Fruit fly (Drosophila melanogaster) whole organism, embryonic: Measurements from ENCODE around the gene CG14340.
A peak's percentile ranks its signal among the peaks of the same experiment; 100 is the strongest.

Experiments used
- B-H2 ChIP-seq: fragments of 200-800 bp; sonication (Bioruptor generic); optimal IDR thresholded peaks from 2 replicates; lab custom pipeline; 2018; ENCODE audit warnings: missing biosample characterization, mild to moderate bottlenecking, missing genetic modification characterization
- CG10321 ChIP-seq: fragments of 200-800 bp; sonication (Bioruptor generic); IDR thresholded peaks from 2 replicates; pipeline ENCODE4 v1.3.6; 2022; ENCODE audit warnings: missing biosample characterization, missing genetic modification characterization
- CG10654 ChIP-seq: fragments of 200-800 bp; sonication (Bioruptor generic); optimal IDR thresholded peaks from 2 replicates; lab custom pipeline; 2016; ENCODE audit warnings: missing biosample characterization, missing genetic modification characterization
- CG11456 ChIP-seq: fragments of 200-800 bp; sonication (Bioruptor generic); IDR thresholded peaks from 3 replicates; pipeline ENCODE4 v1.3.6; 2022; ENCODE audit warnings: missing biosample characterization, missing genetic modification characterization
- CG12104 ChIP-seq: fragments of 200-800 bp; sonication (Bioruptor generic); optimal IDR thresholded peaks from 3 replicates; lab custom pipeline; 2016; ENCODE audit warnings: missing biosample characterization, missing genetic modification characterization
- CG13123 ChIP-seq: fragments of 200-800 bp; sonication (Bioruptor generic); optimal IDR thresholded peaks from 2 replicates; lab custom pipeline; 2016; ENCODE audit warnings: missing biosample characterization, missing genetic modification characterization
- CG13287 ChIP-seq: fragments of 200-800 bp; sonication (Bioruptor generic); IDR thresholded peaks from 2 replicates; pipeline ENCODE4 v1.3.6; 2022; ENCODE audit warnings: missing biosample characterization, missing genetic modification characterization; ENCODE audit not compliant: partially characterized antibody
- CG13775 ChIP-seq: fragments of 200-800 bp; sonication (Bioruptor generic); optimal IDR thresholded peaks from 3 replicates; lab custom pipeline; 2017; ENCODE audit warnings: missing biosample characterization, mild to moderate bottlenecking, missing genetic modification characterization
- CG1529 ChIP-seq: fragments of 200-800 bp; sonication (Bioruptor generic); optimal IDR thresholded peaks from 3 replicates; lab custom pipeline; 2018; ENCODE audit warnings: missing biosample characterization, missing genetic modification characterization
- CG17328 ChIP-seq: fragments of 200-800 bp; sonication (Bioruptor generic); IDR thresholded peaks from 2 replicates; pipeline ENCODE4 v1.3.6; 2022; ENCODE audit warnings: missing biosample characterization, missing genetic modification characterization
- CG17361 ChIP-seq: fragments of 200-800 bp; sonication (Bioruptor generic); IDR thresholded peaks from 3 replicates; pipeline ENCODE4 v1.3.6; 2022; ENCODE audit warnings: missing biosample characterization, missing genetic modification characterization
- CG17912 ChIP-seq: fragments of 200-800 bp; sonication (Bioruptor generic); optimal IDR thresholded peaks from 2 replicates; lab custom pipeline; 2018; ENCODE audit warnings: missing biosample characterization, mild to moderate bottlenecking, missing genetic modification characterization
- CG1832 ChIP-seq: fragments of 200-800 bp; sonication (Bioruptor generic); optimal IDR thresholded peaks from 2 replicates; lab custom pipeline; 2017; ENCODE audit warnings: missing biosample characterization, mild to moderate bottlenecking, missing genetic modification characterization, inconsistent platforms
- CG2129 ChIP-seq: fragments of 200-800 bp; sonication (Bioruptor generic); IDR thresholded peaks from 2 replicates; pipeline ENCODE4 v1.3.6; 2022; ENCODE audit warnings: missing biosample characterization, missing genetic modification characterization; ENCODE audit not compliant: partially characterized antibody
- CG30431 ChIP-seq: fragments of 200-800 bp; sonication (Bioruptor generic); optimal IDR thresholded peaks from 2 replicates; lab custom pipeline; 2017; ENCODE audit warnings: missing biosample characterization, missing genetic modification characterization
- CG31224 ChIP-seq: fragments of 200-800 bp; sonication (Bioruptor generic); IDR thresholded peaks from 2 replicates; pipeline ENCODE4 v1.3.6; 2022; ENCODE audit warnings: missing biosample characterization, missing genetic modification characterization
- CG32772 ChIP-seq: fragments of 200-800 bp; sonication (Bioruptor generic); IDR thresholded peaks from 2 replicates; pipeline ENCODE4 v1.3.6; 2022; ENCODE audit warnings: missing biosample characterization, missing genetic modification characterization
- CG4707 ChIP-seq: fragments of 200-800 bp; sonication (Bioruptor generic); optimal IDR thresholded peaks from 2 replicates; lab custom pipeline; 2018; ENCODE audit warnings: missing biosample characterization, mild to moderate bottlenecking, missing genetic modification characterization, moderate library complexity
- CG5953 ChIP-seq: fragments of 200-800 bp; sonication (Bioruptor generic); IDR thresholded peaks from 2 replicates; pipeline ENCODE4 v1.3.6; 2022; ENCODE audit warnings: missing biosample characterization, missing genetic modification characterization
- CG6765 ChIP-seq: fragments of 200-800 bp; sonication (Bioruptor generic); optimal IDR thresholded peaks from 3 replicates; lab custom pipeline; 2017; ENCODE audit warnings: missing biosample characterization, mild to moderate bottlenecking, missing genetic modification characterization
- CG7987 ChIP-seq: fragments of 200-800 bp; sonication (Bioruptor generic); optimal IDR thresholded peaks from 2 replicates; lab custom pipeline; 2018; ENCODE audit warnings: missing biosample characterization, mild to moderate bottlenecking, missing genetic modification characterization, moderate library complexity
- CG8924 ChIP-seq: fragments of 200-800 bp; optimal IDR thresholded peaks from 3 replicates; lab custom pipeline; 2019; ENCODE audit warnings: missing biosample characterization, mild to moderate bottlenecking, missing genetic modification characterization, moderate library complexity
- CG9817 ChIP-seq: fragments of 200-800 bp; sonication (Bioruptor generic); optimal IDR thresholded peaks from 2 replicates; lab custom pipeline; 2018; ENCODE audit warnings: missing biosample characterization, mild to moderate bottlenecking, missing genetic modification characterization, moderate library complexity
- D19B ChIP-seq: fragments of 200-800 bp; sonication (Bioruptor generic); optimal IDR thresholded peaks from 2 replicates; lab custom pipeline; 2017; ENCODE audit warnings: missing biosample characterization, mild to moderate bottlenecking, missing genetic modification characterization
- Dll ChIP-seq: fragments of 200-800 bp; sonication (Bioruptor generic); IDR thresholded peaks from 4 replicates; pipeline ENCODE4 v1.3.6; 2022; ENCODE audit warnings: missing biosample characterization, missing genetic modification characterization; ENCODE audit not compliant: partially characterized antibody
- Drgx ChIP-seq: fragments of 200-800 bp; sonication (Bioruptor generic); IDR thresholded peaks from 2 replicates; pipeline ENCODE4 v1.3.6; 2022; ENCODE audit warnings: missing biosample characterization, missing genetic modification characterization
- Ets65A ChIP-seq: fragments of 200-800 bp; sonication (Bioruptor generic); peaks from one replicate; lab custom pipeline; 2016; ENCODE audit warnings: missing biosample characterization, missing genetic modification characterization
- Fer2 ChIP-seq: fragments of 200-800 bp; sonication (Bioruptor generic); optimal IDR thresholded peaks from 2 replicates; lab custom pipeline; 2018; ENCODE audit warnings: missing biosample characterization, mild to moderate bottlenecking, missing genetic modification characterization, moderate library complexity
- HmgZ ChIP-seq: fragments of 200-800 bp; sonication (Bioruptor generic); optimal IDR thresholded peaks from 2 replicates; lab custom pipeline; 2018; ENCODE audit warnings: missing biosample characterization, mild to moderate bottlenecking, missing genetic modification characterization
- Max ChIP-seq: fragments of 200-800 bp; sonication (Bioruptor generic); optimal IDR thresholded peaks from 2 replicates; lab custom pipeline; 2016; ENCODE audit warnings: missing biosample characterization, mild to moderate bottlenecking, missing genetic modification characterization
- Mes4 ChIP-seq: fragments of 200-800 bp; sonication (Bioruptor generic); optimal IDR thresholded peaks from 2 replicates; lab custom pipeline; 2016; ENCODE audit warnings: missing biosample characterization, missing genetic modification characterization
- Xbp1 ChIP-seq: fragments of 200-800 bp; sonication (Bioruptor generic); optimal IDR thresholded peaks from 3 replicates; lab custom pipeline; 2016; ENCODE audit warnings: missing biosample characterization, mild to moderate bottlenecking, missing genetic modification characterization
- amos ChIP-seq: fragments of 200-800 bp; sonication (Bioruptor generic); IDR thresholded peaks from 2 replicates; pipeline ENCODE4 v1.3.6; 2022; ENCODE audit warnings: missing biosample characterization, missing genetic modification characterization; ENCODE audit not compliant: partially characterized antibody
- bab2 ChIP-seq: fragments of 200-800 bp; sonication (Bioruptor generic); optimal IDR thresholded peaks from 2 replicates; lab custom pipeline; 2016; ENCODE audit warnings: missing biosample characterization, missing genetic modification characterization
- caup ChIP-seq: fragments of 200-800 bp; sonication (Bioruptor generic); optimal IDR thresholded peaks from 3 replicates; lab custom pipeline; 2017; ENCODE audit warnings: missing biosample characterization, mild to moderate bottlenecking, missing genetic modification characterization, moderate library complexity; ENCODE audit not compliant: severe bottlenecking
- cwo ChIP-seq: fragments of 200-800 bp; sonication (Bioruptor generic); optimal IDR thresholded peaks from 3 replicates; lab custom pipeline; 2017; ENCODE audit warnings: missing biosample characterization, missing genetic modification characterization, mild to moderate bottlenecking, moderate library complexity, missing genetic modification reagents
- dmrt11E ChIP-seq: fragments of 200-800 bp; sonication (Bioruptor generic); optimal IDR thresholded peaks from 3 replicates; lab custom pipeline; 2018; ENCODE audit warnings: missing biosample characterization, mild to moderate bottlenecking, missing genetic modification characterization, moderate library complexity
- gsb ChIP-seq: fragments of 200-800 bp; sonication (Bioruptor generic); IDR thresholded peaks from 2 replicates; pipeline ENCODE4 v1.3.6; 2022; ENCODE audit warnings: missing biosample characterization, missing genetic modification characterization
- insv ChIP-seq, 2 experiments: fragments of 200-800 bp; sonication (Bioruptor generic); optimal IDR thresholded peaks; 3 replicates each; lab custom pipeline; 2016 to 2018; ENCODE audit warnings: missing biosample characterization in 2 of 2, missing genetic modification characterization in 2 of 2
- lola ChIP-seq, 3 experiments: fragments of >200 bp in 2 of 3; fragments of 200-800 bp in 1 of 3; sonication (Bioruptor generic) in 1 of 3; optimal IDR thresholded peaks; 2 replicates each; lab custom pipeline; 2017 to 2019; ENCODE audit warnings: missing biosample characterization in 3 of 3, missing genetic modification characterization in 3 of 3, mild to moderate bottlenecking in 1 of 3, moderate library complexity in 1 of 3
- mld ChIP-seq: fragments of 200-800 bp; sonication (Bioruptor generic); IDR thresholded peaks from 3 replicates; pipeline ENCODE4 v1.3.6; 2022; ENCODE audit warnings: missing biosample characterization, missing genetic modification characterization; ENCODE audit not compliant: partially characterized antibody
- nmo ChIP-seq: fragments of 200-800 bp; sonication (Bioruptor generic); optimal IDR thresholded peaks from 2 replicates; lab custom pipeline; 2018; ENCODE audit warnings: missing biosample characterization, mild to moderate bottlenecking, missing genetic modification characterization, moderate library complexity
- onecut ChIP-seq: fragments of 200-800 bp; sonication (Bioruptor generic); IDR thresholded peaks from 2 replicates; pipeline ENCODE4 v1.3.6; 2022; ENCODE audit warnings: missing biosample characterization, missing genetic modification characterization
- peb ChIP-seq: fragments of 200-800 bp; sonication (Bioruptor generic); IDR thresholded peaks from 2 replicates; pipeline ENCODE4 v1.3.6; 2022; ENCODE audit warnings: missing biosample characterization, missing genetic modification characterization
- pho ChIP-seq: fragments of 200-800 bp; sonication (Bioruptor generic); optimal IDR thresholded peaks from 2 replicates; lab custom pipeline; 2016; ENCODE audit warnings: missing biosample characterization, missing genetic modification characterization
- pzg ChIP-seq: fragments of 200-800 bp; sonication (Bioruptor generic); optimal IDR thresholded peaks from 3 replicates; lab custom pipeline; 2018; ENCODE audit warnings: missing biosample characterization, mild to moderate bottlenecking, missing genetic modification characterization, moderate library complexity
- sd ChIP-seq: fragments of 200-800 bp; sonication (Bioruptor generic); optimal IDR thresholded peaks from 3 replicates; lab custom pipeline; 2018; ENCODE audit warnings: missing biosample characterization, mild to moderate bottlenecking, missing genetic modification characterization, moderate library complexity
- tap ChIP-seq: fragments of 200-800 bp; optimal IDR thresholded peaks from 3 replicates; lab custom pipeline; 2019; ENCODE audit warnings: missing biosample characterization, mild to moderate bottlenecking, missing genetic modification characterization, moderate library complexity
- tin ChIP-seq: fragments of 200-800 bp; sonication (Bioruptor generic); optimal IDR thresholded peaks from 3 replicates; lab custom pipeline; 2016; ENCODE audit warnings: missing biosample characterization, missing genetic modification characterization
- unc-4 ChIP-seq: fragments of 200-800 bp; sonication (Bioruptor generic); IDR thresholded peaks from 2 replicates; pipeline ENCODE4 v1.3.6; 2022; ENCODE audit warnings: missing biosample characterization, missing genetic modification characterization; ENCODE audit not compliant: partially characterized antibody
- yki ChIP-seq: fragments of >200 bp; optimal IDR thresholded peaks from 3 replicates; lab custom pipeline; 2018

Gene CG14340

dm6 chr2L:1075753-1076152 is 37.0 kb upstream of the CG14340 start (continued):
- TF ChIP-seq CG17912 (peak; percentile 33), CG31224 (peak; percentile 70), CG4707 (GFP tag; lab: Kevin White, UChicago) (peak; percentile 83), CG2129 (GFP tag; lab: Robert Waterston, UW) (no peak), dmrt11E (tag; lab: Kevin White, UChicago) (peak; percentile 94), tin (GFP tag; lab: Kevin White, UChicago) (peak; percentile 96), Fer2 (tag; lab: Kevin White, UChicago) (peak; percentile 15), Dll (no peak), unc-4 (no peak), CG30431 (GFP tag; lab: Kevin White, UChicago) (peak; percentile 94), D19B (GFP tag; lab: Kevin White, UChicago) (peak; percentile 96), CG6765 (no peak), Xbp1 (GFP tag; lab: Kevin White, UChicago) (peak; percentile 96), CG12104 (peak; percentile 74), CG5953 (GFP tag; lab: Robert Waterston, UW) (peak; percentile 94), Drgx (peak; percentile 82), onecut (GFP tag; lab: Robert Waterston, UW) (peak; percentile 91), bab2 (peak; percentile 93), CG13123 (GFP tag; lab: Kevin White, UChicago) (peak; percentile 86), nmo (GFP tag; lab: Kevin White, UChicago) (peak; percentile 94), pzg (no peak), insv (GFP tag; optimal IDR thresholded peaks at IDR 0.05; lab: Kevin White, UChicago) (no peak), CG10654 (GFP tag; lab: Kevin White, UChicago) (peak; percentile 94), B-H2 (GFP tag; lab: Kevin White, UChicago) (no peak), pho (GFP tag; lab: Kevin White, UChicago) (peak; percentile 68), CG17361 (GFP tag; lab: Robert Waterston, UW) (peak; percentile 92), Max (GFP tag; lab: Kevin White, UChicago) (peak; percentile 78), CG11456 (peak; percentile 92), Mes4 (GFP tag; lab: Kevin White, UChicago) (peak; percentile 95), CG1529 (GFP tag; lab: Kevin White, UChicago) (peak; percentile 91), CG13287 (GFP tag; lab: Robert Waterston, UW) (no peak), caup (GFP tag; lab: Kevin White, UChicago) (peak; percentile 76), tap (tag; lab: Kevin White, UChicago) (peak; percentile 80)
- TF ChIP-seq, all 482 proteins: peak for 399

DNA sequence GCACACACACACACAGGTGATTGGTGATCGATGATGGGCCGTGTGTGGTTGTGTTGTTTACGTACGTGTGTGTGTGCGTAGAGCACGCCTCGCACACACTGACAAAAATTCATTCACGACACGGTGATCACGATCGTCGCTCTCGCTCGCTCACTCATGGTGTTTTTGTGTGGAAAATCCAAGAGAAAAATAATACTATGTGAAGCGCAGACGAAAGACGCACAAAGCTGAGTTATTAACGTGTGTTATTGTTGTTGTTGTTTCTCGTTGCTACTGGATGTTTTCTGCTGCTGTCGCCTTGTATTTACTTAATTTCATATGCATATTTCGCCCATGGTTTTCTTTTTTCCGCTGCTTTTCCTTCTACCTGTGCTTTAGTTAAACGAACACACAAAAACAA is 35.7 kb upstream of the CG14340 start:
- peak; percentile 32 for TF ChIP-seq HmgZ (tag; lab: Kevin White, UChicago)
- TF ChIP-seq CG9817 (tag; lab: Kevin White, UChicago), result no peak
- peak; percentile 48 for TF ChIP-seq CG7987
- peak; percentile 73 for TF ChIP-seq sd (tag; lab: Kevin White, UChicago)
- TF ChIP-seq CG1832 (GFP tag; lab: Kevin White, UChicago), result peak; percentile 12
- TF ChIP-seq Ets65A (GFP tag; lab: Kevin White, UChicago), result no peak
- TF ChIP-seq CG10321 (GFP tag; lab: Robert Waterston, UW), result no peak
- TF ChIP-seq CG8924, result peak; percentile 43
- no peak for TF ChIP-seq gsb (GFP tag; lab: Robert Waterston, UW)
- no peak for TF ChIP-seq yki (lab: Kevin White, UChicago)
- TF ChIP-seq CG32772 (GFP tag; lab: Robert Waterston, UW), result no peak
- peak; percentile 31 for TF ChIP-seq caup (GFP tag; lab: Kevin White, UChicago)
- TF ChIP-seq CG17328, result no peak
- TF ChIP-seq amos (GFP tag; lab: Robert Waterston, UW), result peak; percentile 42; the same call in 1 of the 2 replicates
- no peak for TF ChIP-seq mld
- TF ChIP-seq lola (GFP tag; optimal IDR thresholded peaks at IDR 0.05; lab: Kevin White, UChicago), result peak in 1 of 3 experiments; percentile 58
- peak; percentile 3 for TF ChIP-seq CG13775 (GFP tag; lab: Kevin White, UChicago)
- peak; percentile 27 for TF ChIP-seq cwo
- TF ChIP-seq peb (GFP tag; lab: Robert Waterston, UW), result no peak
- no peak for TF ChIP-seq pho (GFP tag; lab: Kevin White, UChicago)
